Worm (Caenorhabditis elegans): ENCODE results near the gene F17A9.4.

ce11 chrV:6100492-6101004 lies 9.9 kb downstream of the F17A9.4 start, which contains the start of gene crt-1:
- no peak for TF ChIP-seq ztf-11 (tag; optimal IDR thresholded peaks at IDR 0.05)
- TF ChIP-seq dmd-4 (tag; optimal IDR thresholded peaks at IDR 0.05), result no peak
- no peak for TF ChIP-seq nhr-11 (tag; optimal IDR thresholded peaks at IDR 0.05)

Measured in whole organism, L2 larva.